Worm (Caenorhabditis elegans) whole organism, L4 larva: Measurements from ENCODE around the gene Y41G9A.6.
A peak's percentile ranks its signal among the peaks of the same experiment; 100 is the strongest.

ENCODE experiments used
- R02D3.7 ChIP-seq: fragments of 150-350 bp; sonication (generic microtip); optimal IDR thresholded peaks from 3 replicates; lab custom pipeline; 2014; ENCODE audit warnings: missing biosample characterization, missing genetic modification characterization
- T26A8.4 ChIP-seq: fragments of 200-800 bp; sonication (Bioruptor generic); IDR thresholded peaks from 2 replicates; pipeline ENCODE4 v1.3.6; 2022; ENCODE audit warnings: missing genetic modification characterization, missing compliant biosample characterization
- ZK337.2 ChIP-seq: fragments of 200-800 bp; sonication (Bioruptor generic); IDR thresholded peaks from 2 replicates; pipeline ENCODE4 v1.3.6; 2022; ENCODE audit warnings: missing genetic modification reagents, missing genetic modification characterization, missing compliant biosample characterization
- ZK546.5 ChIP-seq, 2 experiments: sonication (generic microtip); optimal IDR thresholded peaks; 2 replicates each; lab custom pipeline; 2017; ENCODE audit warnings: missing biosample characterization in 2 of 2, missing genetic modification characterization in 2 of 2
- aha-1 ChIP-seq: fragments of 150-350 bp; peaks from one replicate; lab custom pipeline; 2014; ENCODE audit warnings: missing biosample characterization, missing genetic modification characterization
- ama-1 ChIP-seq: fragments of 150-350 bp; optimal IDR thresholded peaks from 2 replicates; lab custom pipeline; 2014; ENCODE audit warnings: inconsistent platforms, mixed read lengths
- arid-1 ChIP-seq: fragments of 200-800 bp; sonication (Bioruptor generic); conservative IDR thresholded peaks from 2 replicates; pipeline ENCODE4 v1.3.6; 2022; ENCODE audit warnings: missing genetic modification reagents, missing genetic modification characterization, missing compliant biosample characterization
- ceh-20 ChIP-seq: fragments of 200-800 bp; sonication (Bioruptor generic); IDR thresholded peaks from 2 replicates; pipeline ENCODE4 v1.3.6; 2022; ENCODE audit warnings: missing genetic modification reagents, missing genetic modification characterization, missing compliant biosample characterization
- ceh-62 ChIP-seq: sonication (generic microtip); optimal IDR thresholded peaks from 2 replicates; lab custom pipeline; 2017; ENCODE audit warnings: missing biosample characterization, missing genetic modification characterization
- cey-2 ChIP-seq: sonication (generic microtip); optimal IDR thresholded peaks from 3 replicates; lab custom pipeline; 2017; ENCODE audit warnings: missing genetic modification characterization, mild to moderate bottlenecking, missing compliant biosample characterization, antibody characterized with exemption, borderline replicate concordance; ENCODE audit not compliant: insufficient read depth
- ctbp-1 ChIP-seq: fragments of 200-800 bp; sonication (Bioruptor generic); IDR thresholded peaks from 2 replicates; pipeline ENCODE4 v1.3.6; 2022; ENCODE audit warnings: missing genetic modification reagents, missing genetic modification characterization, missing compliant biosample characterization
- daf-16 ChIP-seq, 3 experiments: sonication (generic microtip); optimal IDR thresholded peaks; 2 replicates each; lab custom pipeline; 2016 to 2017; ENCODE audit warnings: missing genetic modification characterization in 3 of 3, missing genetic modification reagents in 3 of 3, mild to moderate bottlenecking in 2 of 3, missing compliant biosample characterization in 2 of 3, missing biosample characterization in 1 of 3, moderate library complexity in 1 of 3
- dmd-8 ChIP-seq: fragments of 200-800 bp; sonication (Bioruptor generic); IDR thresholded peaks from 2 replicates; pipeline ENCODE4 v1.3.6; 2022; ENCODE audit warnings: missing genetic modification characterization, missing compliant biosample characterization
- dmd-9 ChIP-seq: fragments of 200-800 bp; sonication (Bioruptor generic); IDR thresholded peaks from 2 replicates; pipeline ENCODE4 v1.3.6; 2022; ENCODE audit warnings: missing genetic modification reagents, missing genetic modification characterization, missing compliant biosample characterization
- dve-1 ChIP-seq: sonication (generic microtip); optimal IDR thresholded peaks from 2 replicates; lab custom pipeline; 2017; ENCODE audit warnings: antibody characterized with exemption, mild to moderate bottlenecking, missing genetic modification characterization, missing compliant biosample characterization; ENCODE audit not compliant: insufficient read depth
- fkh-10 ChIP-seq: fragments of 150-350 bp; optimal IDR thresholded peaks from 2 replicates; lab custom pipeline; 2014; ENCODE audit warnings: missing biosample characterization, missing genetic modification reagents, missing genetic modification characterization
- fos-1 ChIP-seq: fragments of 150-350 bp; optimal IDR thresholded peaks from 2 replicates; lab custom pipeline; 2014; ENCODE audit warnings: missing biosample characterization, missing genetic modification characterization
- hlh-11 ChIP-seq: fragments of 200-800 bp; sonication (Bioruptor generic); optimal IDR thresholded peaks from 2 replicates; lab custom pipeline; 2018; ENCODE audit warnings: mild to moderate bottlenecking, missing genetic modification characterization, missing compliant biosample characterization
- hlh-30 ChIP-seq: sonication (generic microtip); optimal IDR thresholded peaks from 2 replicates; lab custom pipeline; 2017; ENCODE audit warnings: antibody characterized with exemption, mild to moderate bottlenecking, missing genetic modification characterization, missing compliant biosample characterization; ENCODE audit not compliant: insufficient read depth
- hmg-1.1 ChIP-seq: fragments of 200-800 bp; sonication (Bioruptor generic); IDR thresholded peaks from 2 replicates; pipeline ENCODE4 v1.3.6; 2022; ENCODE audit warnings: missing genetic modification reagents, missing genetic modification characterization, missing compliant biosample characterization
- jun-1 ChIP-seq: fragments of 150-350 bp; optimal IDR thresholded peaks from 2 replicates; lab custom pipeline; 2014; ENCODE audit warnings: missing biosample characterization, missing genetic modification reagents, missing genetic modification characterization
- lin-38 ChIP-seq: fragments of 200-800 bp; sonication (Bioruptor generic); IDR thresholded peaks from 2 replicates; pipeline ENCODE4 v1.3.6; 2022; ENCODE audit warnings: missing genetic modification reagents, missing genetic modification characterization, missing compliant biosample characterization
- madf-5 ChIP-seq, 2 experiments: fragments of 200-800 bp; sonication (Bioruptor generic); IDR thresholded peaks; 2 replicates each; pipeline ENCODE4 v1.3.6; 2022; ENCODE audit warnings: missing compliant biosample characterization in 2 of 2, missing genetic modification characterization in 2 of 2
- madf-9 ChIP-seq: fragments of 200-800 bp; sonication (Bioruptor generic); conservative IDR thresholded peaks from 2 replicates; pipeline ENCODE4 v1.3.6; 2022; ENCODE audit warnings: missing genetic modification reagents, missing genetic modification characterization, missing compliant biosample characterization
- mdl-1 ChIP-seq, 2 experiments: fragments of 150-350 bp in 1 of 2; sonication (generic microtip) in 1 of 2; optimal IDR thresholded peaks; 2 replicates each; lab custom pipeline; 2014 to 2017; ENCODE audit warnings: missing biosample characterization in 2 of 2, missing genetic modification characterization in 2 of 2
- mep-1 ChIP-seq: fragments of 150-350 bp; sonication (generic microtip); optimal IDR thresholded peaks from 3 replicates; lab custom pipeline; 2014; ENCODE audit warnings: missing biosample characterization, missing genetic modification characterization
- mxl-3 ChIP-seq: fragments of 200-800 bp; sonication (Bioruptor generic); optimal IDR thresholded peaks from 2 replicates; lab custom pipeline; 2018; ENCODE audit warnings: mild to moderate bottlenecking, missing genetic modification characterization, missing compliant biosample characterization
- nhr-10 ChIP-seq: fragments of 150-350 bp; optimal IDR thresholded peaks from 2 replicates; lab custom pipeline; 2014; ENCODE audit warnings: missing biosample characterization, missing genetic modification characterization
- nhr-102 ChIP-seq: sonication (generic microtip); optimal IDR thresholded peaks from 2 replicates; lab custom pipeline; 2016; ENCODE audit warnings: mild to moderate bottlenecking, missing genetic modification characterization, moderate library complexity, missing compliant biosample characterization
- nhr-237 ChIP-seq: sonication (generic microtip); optimal IDR thresholded peaks from 2 replicates; lab custom pipeline; 2017; ENCODE audit warnings: missing biosample characterization, missing genetic modification characterization
- nhr-25 ChIP-seq: sonication (generic microtip); optimal IDR thresholded peaks from 2 replicates; lab custom pipeline; 2017; ENCODE audit warnings: missing genetic modification characterization, mild to moderate bottlenecking, missing compliant biosample characterization, antibody characterized with exemption, moderate library complexity, borderline replicate concordance; ENCODE audit not compliant: insufficient read depth
- nhr-6 ChIP-seq: fragments of 150-350 bp; optimal IDR thresholded peaks from 2 replicates; lab custom pipeline; 2014; ENCODE audit warnings: missing biosample characterization, missing genetic modification characterization
- nhr-76 ChIP-seq: fragments of 150-350 bp; optimal IDR thresholded peaks from 2 replicates; lab custom pipeline; 2014; ENCODE audit warnings: missing biosample characterization, missing genetic modification characterization
- php-3 ChIP-seq: fragments of 200-800 bp; sonication (Bioruptor generic); IDR thresholded peaks from 2 replicates; pipeline ENCODE4 v1.3.6; 2022; ENCODE audit warnings: missing genetic modification reagents, missing genetic modification characterization, missing compliant biosample characterization
- sdz-12 ChIP-seq: fragments of 200-800 bp; sonication (Bioruptor generic); optimal IDR thresholded peaks from 2 replicates; lab custom pipeline; 2018; ENCODE audit warnings: mild to moderate bottlenecking, missing genetic modification characterization, missing compliant biosample characterization
- spr-3 ChIP-seq: fragments of 200-800 bp; sonication (Bioruptor generic); optimal IDR thresholded peaks from 2 replicates; lab custom pipeline; 2018; ENCODE audit warnings: mild to moderate bottlenecking, missing genetic modification characterization, missing compliant biosample characterization
- tra-1 ChIP-seq: fragments of 200-800 bp; sonication (Bioruptor generic); IDR thresholded peaks from 2 replicates; pipeline ENCODE4 v1.3.6; 2022; ENCODE audit warnings: missing genetic modification reagents, missing genetic modification characterization, missing compliant biosample characterization
- unc-62 ChIP-seq, 3 experiments: fragments of 150-350 bp in 1 of 3; sonication (generic microtip); optimal IDR thresholded peaks in 2 of 3; peaks in 1 of 3; 1 replicate in 1 of 3; 2 replicates in 2 of 3; lab custom pipeline; 2014 to 2017; ENCODE audit warnings: missing biosample characterization in 3 of 3, missing genetic modification characterization in 3 of 3, missing genetic modification reagents in 3 of 3, missing genotype in 1 of 3
- zfp-3 ChIP-seq: fragments of 200-800 bp; sonication (Bioruptor generic); conservative IDR thresholded peaks from 2 replicates; pipeline ENCODE4 v1.3.6; 2022; ENCODE audit warnings: missing genetic modification reagents, missing genetic modification characterization, missing compliant biosample characterization

Y41G9A.6 gene

ce11 chrX:2971542-2971988, 32.0 kb downstream of the Y41G9A.6 start (continued):
- TF ChIP-seq ceh-20 (GFP tag; lab: Robert Waterston, UW) = peak; percentile 95
- peak; percentile 88 to 98 for TF ChIP-seq daf-16 (GFP tag; optimal IDR thresholded peaks at IDR 0.05; lab: Kevin White, UChicago)
- peak; percentile 95 for TF ChIP-seq daf-16 (tag; optimal IDR thresholded peaks at IDR 0.05; lab: Kevin White, UChicago)
- TF ChIP-seq unc-62 (GFP tag; optimal IDR thresholded peaks at IDR 0.05 in 1 of 2; lab: Kevin White, UChicago) = peak; percentile 61 to 100
- peak; percentile 76 for TF ChIP-seq unc-62 (tag; optimal IDR thresholded peaks at IDR 0.05; lab: Kevin White, UChicago)
- TF ChIP-seq nhr-25 = no peak
- peak; percentile 33 for TF ChIP-seq nhr-6 (tag; lab: Kevin White, UChicago)
- TF ChIP-seq T26A8.4 = peak; percentile 70
- peak; percentile 75 for TF ChIP-seq fkh-10 (GFP tag; lab: Kevin White, UChicago)
- peak; percentile 88 to 94 for TF ChIP-seq mdl-1 (tag; optimal IDR thresholded peaks at IDR 0.05; lab: Kevin White, UChicago)
- TF ChIP-seq nhr-76 (tag; lab: Kevin White, UChicago) = no peak
- TF ChIP-seq ceh-62 (tag; lab: Kevin White, UChicago) = no peak
- peak; percentile 40 for TF ChIP-seq lin-38
- TF ChIP-seq spr-3 (GFP tag; lab: Kevin White, UChicago) = peak; percentile 3
- no peak for TF ChIP-seq ZK337.2 (GFP tag; lab: Robert Waterston, UW)
- peak; percentile 76 for TF ChIP-seq zfp-3 (GFP tag; lab: Robert Waterston, UW)
- TF ChIP-seq arid-1 (GFP tag; lab: Robert Waterston, UW) = peak; percentile 26; the same call in 1 of the 2 replicates
- peak; percentile 89; the same call in 1 of the 2 replicates for TF ChIP-seq tra-1
- TF ChIP-seq ama-1 = no peak
- TF ChIP-seq sdz-12 (GFP tag; lab: Kevin White, UChicago) = no peak
- TF ChIP-seq nhr-102 (tag; lab: Kevin White, UChicago) = peak; percentile 58
- TF ChIP-seq R02D3.7 (tag; lab: Kevin White, UChicago) = no peak
- no peak for TF ChIP-seq dmd-9 (GFP tag; lab: Robert Waterston, UW)
- TF ChIP-seq hlh-30 (tag; lab: Kevin White, UChicago) = peak; percentile 100
- TF ChIP-seq dmd-8 (GFP tag; lab: Robert Waterston, UW) = no peak

- TF ChIP-seq cey-2 (tag; lab: Kevin White, UChicago) (no peak), jun-1 (tag; lab: Kevin White, UChicago) (peak; percentile 2), aha-1 (tag; lab: Kevin White, UChicago) (peak; percentile 64), nhr-237 (tag; lab: Kevin White, UChicago) (no peak), nhr-10 (tag; lab: Kevin White, UChicago) (no peak), mxl-3 (peak; percentile 24), php-3 (GFP tag; lab: Robert Waterston, UW) (0 out of 2 replicates have a peak, but pooled peaks have one; percentile 13), ZK546.5 (tag; optimal IDR thresholded peaks at IDR 0.05; lab: Kevin White, UChicago) (no peak), madf-9 (GFP tag; lab: Robert Waterston, UW) (0 out of 2 replicates have a peak, but pooled peaks have one; percentile 1), dve-1 (peak; percentile 55), daf-16 (GFP tag; optimal IDR thresholded peaks at IDR 0.05; lab: Kevin White, UChicago) (no peak), daf-16 (tag; optimal IDR thresholded peaks at IDR 0.05; lab: Kevin White, UChicago) (peak; percentile 90), hlh-11 (peak; percentile 24), ama-1 (peak; percentile 1), unc-62 (GFP tag; optimal IDR thresholded peaks at IDR 0.05 in 1 of 2; lab: Kevin White, UChicago) (peak in 1 of 2 experiments; percentile 29), unc-62 (tag; optimal IDR thresholded peaks at IDR 0.05; lab: Kevin White, UChicago) (no peak), madf-5 (GFP tag; IDR thresholded peaks at IDR 0.05; lab: Robert Waterston, UW) (0 out of 4 replicates have a peak, but pooled peaks of 1 of the 2 experiments have one; percentile 30), mep-1 (tag; lab: Kevin White, UChicago) (peak; percentile 44), T26A8.4 (peak; percentile 9; the same call in 1 of the 2 replicates), ctbp-1 (GFP tag; lab: Robert Waterston, UW) (0 out of 2 replicates have a peak, but pooled peaks have one; percentile 14), hmg-1.1 (GFP tag; lab: Robert Waterston, UW) (0 out of 2 replicates have a peak, but pooled peaks have one; percentile 15), nhr-6 (tag; lab: Kevin White, UChicago) (no peak), fos-1 (tag; lab: Kevin White, UChicago) (no peak)
Observed at ce11 chrX:2970804-2971395, 32.7 kb downstream of the Y41G9A.6 start.
